Fruit fly (Drosophila melanogaster) whole organism, embryonic: Measurements from ENCODE around the gene U2af50.

Experiments
- ATbp ChIP-seq: fragments of 200-800 bp; sonication (Bioruptor generic); optimal IDR thresholded peaks from 2 replicates; lab custom pipeline; 2017; ENCODE audit warnings: missing biosample characterization, mild to moderate bottlenecking, missing genetic modification characterization, missing genetic modification reagents
- CG10267 ChIP-seq: fragments of 200-800 bp; sonication (Bioruptor generic); optimal IDR thresholded peaks from 2 replicates; lab custom pipeline; 2018; ENCODE audit warnings: missing biosample characterization, mild to moderate bottlenecking, missing genetic modification characterization, moderate library complexity
- CG10321 ChIP-seq: fragments of 200-800 bp; sonication (Bioruptor generic); IDR thresholded peaks from 2 replicates; pipeline ENCODE4 v1.3.6; 2022; ENCODE audit warnings: missing biosample characterization, missing genetic modification characterization
- CG10543 ChIP-seq: fragments of 200-800 bp; sonication (Bioruptor generic); optimal IDR thresholded peaks from 3 replicates; lab custom pipeline; 2017; ENCODE audit warnings: missing biosample characterization, mild to moderate bottlenecking, missing genetic modification characterization, moderate library complexity
- CG10654 ChIP-seq: fragments of 200-800 bp; sonication (Bioruptor generic); optimal IDR thresholded peaks from 2 replicates; lab custom pipeline; 2016; ENCODE audit warnings: missing biosample characterization, missing genetic modification characterization
- CG10979 ChIP-seq: fragments of 200-800 bp; sonication (Bioruptor generic); optimal IDR thresholded peaks from 2 replicates; lab custom pipeline; 2018; ENCODE audit warnings: missing biosample characterization, mild to moderate bottlenecking, missing genetic modification characterization, moderate library complexity
- CG11093 ChIP-seq: fragments of 200-800 bp; sonication (Bioruptor generic); IDR thresholded peaks from 3 replicates; pipeline ENCODE4 v1.3.6; 2022; ENCODE audit warnings: missing biosample characterization, missing genetic modification characterization
- CG14965 ChIP-seq: fragments of 200-800 bp; sonication (Bioruptor generic); optimal IDR thresholded peaks from 2 replicates; lab custom pipeline; 2016; ENCODE audit warnings: missing biosample characterization, missing genetic modification characterization, borderline replicate concordance
- CG1529 ChIP-seq: fragments of 200-800 bp; sonication (Bioruptor generic); optimal IDR thresholded peaks from 3 replicates; lab custom pipeline; 2018; ENCODE audit warnings: missing biosample characterization, missing genetic modification characterization
- CG17829 ChIP-seq: fragments of 200-800 bp; optimal IDR thresholded peaks from 2 replicates; lab custom pipeline; 2019; ENCODE audit warnings: missing biosample characterization, mild to moderate bottlenecking, missing genetic modification characterization, moderate library complexity
- CG18599 ChIP-seq: fragments of 200-800 bp; sonication (Bioruptor generic); optimal IDR thresholded peaks from 3 replicates; lab custom pipeline; 2017; ENCODE audit warnings: missing biosample characterization, missing genetic modification characterization, mild to moderate bottlenecking, moderate library complexity, missing genetic modification reagents
- CG2875 ChIP-seq: fragments of 200-800 bp; sonication (Bioruptor generic); optimal IDR thresholded peaks from 2 replicates; lab custom pipeline; 2017; ENCODE audit warnings: missing biosample characterization, mild to moderate bottlenecking, missing genetic modification characterization, missing genetic modification reagents
- CG2889 ChIP-seq: fragments of 200-800 bp; sonication (Bioruptor generic); IDR thresholded peaks from 3 replicates; pipeline ENCODE4 v1.3.6; 2022; ENCODE audit warnings: missing biosample characterization, missing genetic modification characterization
- CG5180 ChIP-seq: fragments of 200-800 bp; sonication (Bioruptor generic); optimal IDR thresholded peaks from 3 replicates; lab custom pipeline; 2017; ENCODE audit warnings: missing biosample characterization, missing genetic modification characterization, mild to moderate bottlenecking, moderate library complexity, missing genetic modification reagents
- CG6683 ChIP-seq: fragments of 200-800 bp; sonication (Bioruptor generic); optimal IDR thresholded peaks from 2 replicates; lab custom pipeline; 2017; ENCODE audit warnings: missing biosample characterization, mild to moderate bottlenecking, missing genetic modification characterization, missing genetic modification reagents
- CG8089 ChIP-seq: fragments of 200-800 bp; sonication (Bioruptor generic); optimal IDR thresholded peaks from 3 replicates; lab custom pipeline; 2016; ENCODE audit warnings: missing biosample characterization, missing genetic modification characterization
- CG8478 ChIP-seq: fragments of >200 bp; optimal IDR thresholded peaks from 2 replicates; lab custom pipeline; 2018
- CG9727 ChIP-seq: fragments of 200-800 bp; sonication (Bioruptor generic); optimal IDR thresholded peaks from 3 replicates; lab custom pipeline; 2017; ENCODE audit warnings: missing biosample characterization, mild to moderate bottlenecking, missing genetic modification characterization
- CG9876 ChIP-seq: fragments of 200-800 bp; sonication (Bioruptor generic); optimal IDR thresholded peaks from 2 replicates; lab custom pipeline; 2016; ENCODE audit warnings: missing biosample characterization, missing genetic modification characterization
- D19B ChIP-seq: fragments of 200-800 bp; sonication (Bioruptor generic); optimal IDR thresholded peaks from 2 replicates; lab custom pipeline; 2017; ENCODE audit warnings: missing biosample characterization, mild to moderate bottlenecking, missing genetic modification characterization
- Dad ChIP-seq: fragments of 200-800 bp; sonication (Bioruptor generic); optimal IDR thresholded peaks from 3 replicates; lab custom pipeline; 2016; ENCODE audit warnings: missing biosample characterization, missing genetic modification characterization
- E2f2 ChIP-seq: fragments of 200-800 bp; sonication (Bioruptor generic); IDR thresholded peaks from 2 replicates; pipeline ENCODE4 v1.3.6; 2022; ENCODE audit warnings: missing biosample characterization, missing genetic modification characterization
- HLHmδ ChIP-seq: fragments of 200-800 bp; sonication (Bioruptor generic); optimal IDR thresholded peaks from 2 replicates; lab custom pipeline; 2018; ENCODE audit warnings: missing biosample characterization, mild to moderate bottlenecking, missing genetic modification characterization, moderate library complexity
- Hand ChIP-seq: fragments of 200-800 bp; sonication (Bioruptor generic); optimal IDR thresholded peaks from 2 replicates; lab custom pipeline; 2017; ENCODE audit warnings: mild to moderate bottlenecking, missing biosample characterization, missing genetic modification reagents, missing genetic modification characterization
- HmgZ ChIP-seq: fragments of 200-800 bp; sonication (Bioruptor generic); optimal IDR thresholded peaks from 2 replicates; lab custom pipeline; 2018; ENCODE audit warnings: missing biosample characterization, mild to moderate bottlenecking, missing genetic modification characterization
- Hmx ChIP-seq: fragments of 200-800 bp; sonication (Bioruptor generic); optimal IDR thresholded peaks from 2 replicates; lab custom pipeline; 2016; ENCODE audit warnings: missing biosample characterization, missing genetic modification characterization
- Max ChIP-seq: fragments of 200-800 bp; sonication (Bioruptor generic); optimal IDR thresholded peaks from 2 replicates; lab custom pipeline; 2016; ENCODE audit warnings: missing biosample characterization, mild to moderate bottlenecking, missing genetic modification characterization
- NFAT ChIP-seq: fragments of 200-800 bp; sonication (Bioruptor generic); IDR thresholded peaks from 2 replicates; pipeline ENCODE4 v1.3.6; 2022; ENCODE audit warnings: missing biosample characterization, missing genetic modification characterization
- NK7.1 ChIP-seq: fragments of 200-800 bp; sonication (Bioruptor generic); optimal IDR thresholded peaks from 3 replicates; lab custom pipeline; 2016; ENCODE audit warnings: missing biosample characterization, missing genetic modification characterization
- Neu2 ChIP-seq: fragments of 200-800 bp; sonication (Bioruptor generic); optimal IDR thresholded peaks from 3 replicates; lab custom pipeline; 2016; ENCODE audit warnings: missing biosample characterization, missing genetic modification characterization, borderline replicate concordance
- Side ChIP-seq: fragments of 200-800 bp; sonication (Bioruptor generic); optimal IDR thresholded peaks from 2 replicates; lab custom pipeline; 2016; ENCODE audit warnings: missing biosample characterization, missing genetic modification characterization
- Sry-β ChIP-seq: fragments of 200-800 bp; sonication (Bioruptor generic); optimal IDR thresholded peaks from 2 replicates; lab custom pipeline; 2018; ENCODE audit warnings: missing biosample characterization, mild to moderate bottlenecking, missing genetic modification characterization, moderate library complexity
- Trl ChIP-seq, 3 experiments: fragments of >200 bp in 2 of 3; fragments of 200-800 bp in 1 of 3; sonication (Bioruptor generic) in 1 of 3; optimal IDR thresholded peaks; 2 replicates in 1 of 3; 3 replicates in 2 of 3; lab custom pipeline; 2016 to 2017; ENCODE audit warnings: missing biosample characterization in 1 of 3, missing genetic modification characterization in 1 of 3
- al ChIP-seq: fragments of 200-800 bp; sonication (Bioruptor generic); IDR thresholded peaks from 2 replicates; pipeline ENCODE4 v1.3.6; 2022; ENCODE audit warnings: missing biosample characterization, missing genetic modification characterization
- aop ChIP-seq: fragments of 200-800 bp; sonication (Bioruptor generic); IDR thresholded peaks from 2 replicates; pipeline ENCODE4 v1.3.6; 2022; ENCODE audit warnings: missing biosample characterization, missing genetic modification characterization
- ase ChIP-seq: fragments of 200-800 bp; sonication (Bioruptor generic); IDR thresholded peaks from 3 replicates; pipeline ENCODE4 v1.3.6; 2022; ENCODE audit warnings: missing biosample characterization, missing genetic modification characterization
- ato ChIP-seq: fragments of 200-800 bp; sonication (Bioruptor generic); IDR thresholded peaks from 2 replicates; pipeline ENCODE4 v1.3.6; 2022; ENCODE audit warnings: missing biosample characterization, missing genetic modification characterization; ENCODE audit not compliant: partially characterized antibody
- az2 ChIP-seq: fragments of 200-800 bp; sonication (Bioruptor generic); optimal IDR thresholded peaks from 3 replicates; lab custom pipeline; 2016; ENCODE audit warnings: missing biosample characterization, missing genetic modification characterization
- bab2 ChIP-seq: fragments of 200-800 bp; sonication (Bioruptor generic); optimal IDR thresholded peaks from 2 replicates; lab custom pipeline; 2016; ENCODE audit warnings: missing biosample characterization, missing genetic modification characterization
- disco-r ChIP-seq: fragments of 200-800 bp; sonication (Bioruptor generic); optimal IDR thresholded peaks from 2 replicates; lab custom pipeline; 2016; ENCODE audit warnings: missing biosample characterization, missing genetic modification characterization
- exex ChIP-seq: fragments of 200-800 bp; sonication (Bioruptor generic); optimal IDR thresholded peaks from 4 replicates; lab custom pipeline; 2018; ENCODE audit warnings: missing biosample characterization, mild to moderate bottlenecking, missing genetic modification characterization, moderate library complexity
- ftz-f1 ChIP-seq: fragments of 200-800 bp; sonication (Bioruptor generic); optimal IDR thresholded peaks from 2 replicates; lab custom pipeline; 2016; ENCODE audit warnings: missing biosample characterization, missing genetic modification characterization
- hb ChIP-seq: fragments of 200-800 bp; sonication (Bioruptor generic); IDR thresholded peaks from 3 replicates; pipeline ENCODE4 v1.3.6; 2022; ENCODE audit warnings: missing biosample characterization, missing genetic modification characterization; ENCODE audit not compliant: partially characterized antibody
- lbe ChIP-seq: fragments of 200-800 bp; sonication (Bioruptor generic); optimal IDR thresholded peaks from 2 replicates; lab custom pipeline; 2016; ENCODE audit warnings: missing biosample characterization, mild to moderate bottlenecking, missing genetic modification characterization
- oc ChIP-seq: fragments of 200-800 bp; sonication (Bioruptor generic); optimal IDR thresholded peaks from 2 replicates; lab custom pipeline; 2018; ENCODE audit warnings: missing biosample characterization, mild to moderate bottlenecking, missing genetic modification characterization, moderate library complexity
- prd ChIP-seq, 3 experiments: fragments of >200 bp in 2 of 3; fragments of 200-800 bp in 1 of 3; sonication (Bioruptor generic) in 1 of 3; optimal IDR thresholded peaks in 2 of 3; IDR thresholded peaks in 1 of 3; 2 replicates in 2 of 3; 3 replicates in 1 of 3; pipeline versions ENCODE4 v1.3.6 to Lab custom; 2017 to 2022; ENCODE audit warnings: missing biosample characterization in 1 of 3, missing genetic modification characterization in 1 of 3
- tap ChIP-seq: fragments of 200-800 bp; optimal IDR thresholded peaks from 3 replicates; lab custom pipeline; 2019; ENCODE audit warnings: missing biosample characterization, mild to moderate bottlenecking, missing genetic modification characterization, moderate library complexity
- trem ChIP-seq: fragments of 200-800 bp; optimal IDR thresholded peaks from 3 replicates; lab custom pipeline; 2019; ENCODE audit warnings: missing biosample characterization, mild to moderate bottlenecking, missing genetic modification characterization, moderate library complexity
- yki ChIP-seq: fragments of >200 bp; optimal IDR thresholded peaks from 3 replicates; lab custom pipeline; 2018

The U2af50 gene

DNA sequence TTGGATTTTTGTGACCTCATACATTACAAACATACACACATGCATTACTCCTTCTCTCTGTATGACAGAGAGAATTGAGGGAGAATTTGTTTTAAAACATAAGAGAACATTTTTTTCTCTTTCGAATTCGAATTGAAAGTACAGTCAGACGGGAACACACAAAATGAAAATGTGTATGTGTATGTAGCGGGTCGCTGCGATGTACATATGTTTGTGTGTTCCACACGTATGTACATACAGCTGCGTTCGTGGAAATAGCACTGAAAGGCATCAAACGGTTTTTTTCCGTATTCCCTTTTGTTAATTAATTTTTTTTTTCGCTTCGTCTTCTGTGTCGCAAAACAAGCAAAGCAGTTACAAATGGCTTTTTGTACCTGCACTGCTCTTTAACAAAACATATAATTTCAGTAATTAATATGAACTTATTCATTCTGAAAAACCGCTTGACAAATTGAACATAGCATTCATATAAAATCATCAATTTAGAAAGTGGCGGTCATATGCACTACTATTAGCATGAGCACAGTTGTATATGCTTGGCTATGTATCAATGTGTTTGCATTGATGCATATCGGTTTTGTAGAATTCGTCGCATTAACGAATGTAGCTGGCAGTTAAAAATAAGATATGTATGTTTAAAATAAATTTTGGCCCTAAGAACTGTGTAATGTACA, 26.1 kb downstream of the U2af50 start (continued):
- TF ChIP-seq bab2 (peak; percentile 95), CG6683 (peak; percentile 90), disco-r (peak; percentile 93), HLHmδ (GFP tag; lab: Kevin White, UChicago) (peak; percentile 57), trem (tag; lab: Kevin White, UChicago) (peak; percentile 89), NFAT (GFP tag; lab: Robert Waterston, UW) (peak; percentile 78), Neu2 (peak; percentile 90), oc (tag; lab: Kevin White, UChicago) (peak; percentile 91), HmgZ (peak; percentile 97), CG8478 (no peak), CG17829 (peak; percentile 96), CG10654 (peak; percentile 94), lbe (GFP tag; lab: Kevin White, UChicago) (peak; percentile 89), CG14965 (GFP tag; lab: Kevin White, UChicago) (peak; percentile 71), CG10267 (peak; percentile 92), Hand (peak; percentile 96), aop (GFP tag; lab: Robert Waterston, UW) (peak; percentile 43; the same call in 1 of the 2 replicates), yki (lab: Kevin White, UChicago) (peak; percentile 3), CG5180 (GFP tag; lab: Kevin White, UChicago) (peak; percentile 91), Dad (GFP tag; lab: Kevin White, UChicago) (peak; percentile 94), Sry-β (GFP tag; lab: Kevin White, UChicago) (peak; percentile 69), NK7.1 (GFP tag; lab: Kevin White, UChicago) (peak; percentile 94), Side (peak; percentile 96), D19B (peak; percentile 91), exex (peak; percentile 89), CG11093 (GFP tag; lab: Robert Waterston, UW) (peak; percentile 93), CG8089 (GFP tag; lab: Kevin White, UChicago) (peak; percentile 90), hb (GFP tag; lab: Robert Waterston, UW) (no peak), Hmx (GFP tag; lab: Kevin White, UChicago) (peak; percentile 88), CG10543 (GFP tag; lab: Kevin White, UChicago) (peak; percentile 98), ATbp (GFP tag; lab: Kevin White, UChicago) (peak; percentile 94), al (GFP tag; lab: Robert Waterston, UW) (peak; percentile 90), ato (GFP tag; lab: Robert Waterston, UW) (no peak), CG1529 (GFP tag; lab: Kevin White, UChicago) (peak; percentile 95), CG2875 (peak; percentile 90), E2f2 (GFP tag; lab: Robert Waterston, UW) (peak; percentile 77), tap (tag; lab: Kevin White, UChicago) (peak; percentile 94), CG18599 (GFP tag; lab: Kevin White, UChicago) (peak; percentile 97), Trl (optimal IDR thresholded peaks at IDR 0.05; lab: Kevin White, UChicago) (peak; percentile 71 to 84), Trl (GFP tag; optimal IDR thresholded peaks at IDR 0.05; lab: Kevin White, UChicago) (peak; percentile 95), CG9876 (peak; percentile 91), az2 (GFP tag; lab: Kevin White, UChicago) (peak; percentile 94), CG10321 (GFP tag; lab: Robert Waterston, UW) (peak; percentile 64), Max (GFP tag; lab: Kevin White, UChicago) (peak; percentile 97), ase (peak; percentile 84), CG9727 (GFP tag; lab: Kevin White, UChicago) (peak; percentile 98), CG10979 (tag; lab: Kevin White, UChicago) (peak; percentile 97), prd (optimal IDR thresholded peaks at IDR 0.05; lab: Kevin White, UChicago) (no peak), prd (GFP tag; IDR thresholded peaks at IDR 0.05; lab: Robert Waterston, UW) (peak; percentile 94), ftz-f1 (GFP tag; lab: Kevin White, UChicago) (no peak), CG2889 (GFP tag; lab: Robert Waterston, UW) (peak; percentile 80)
